Worm (Caenorhabditis elegans) whole organism, midembryonic: ENCODE data around the gene lips-5.

ENCODE experiments used
- T22C8.4 ChIP-seq: fragments of 200-800 bp; sonication (Bioruptor generic); IDR thresholded peaks from 2 replicates; pipeline ENCODE4 v1.3.6; 2022; ENCODE audit warnings: missing genetic modification characterization, missing compliant biosample characterization
- cog-1 ChIP-seq: sonication (generic microtip); optimal IDR thresholded peaks from 2 replicates; lab custom pipeline; 2016; ENCODE audit warnings: missing genetic modification characterization, missing compliant biosample characterization
- flt-1 ChIP-seq: fragments of 200-800 bp; sonication (Bioruptor generic); IDR thresholded peaks from 2 replicates; pipeline ENCODE4 v1.3.6; 2022; ENCODE audit warnings: missing genetic modification characterization, missing compliant biosample characterization
- klf-2 ChIP-seq: fragments of 200-800 bp; sonication (Bioruptor generic); conservative IDR thresholded peaks from 2 replicates; pipeline ENCODE4 v1.3.6; 2022; ENCODE audit warnings: missing genetic modification reagents, missing genetic modification characterization, missing compliant biosample characterization
- med-1 ChIP-seq: sonication (generic microtip); optimal IDR thresholded peaks from 2 replicates; lab custom pipeline; 2017; ENCODE audit warnings: missing genetic modification characterization, mild to moderate bottlenecking, missing compliant biosample characterization, antibody characterized with exemption, missing genetic modification reagents; ENCODE audit not compliant: insufficient read depth
- ref-1 ChIP-seq: fragments of 200-800 bp; sonication (Bioruptor generic); conservative IDR thresholded peaks from 2 replicates; pipeline ENCODE4 v1.3.6; 2022; ENCODE audit warnings: missing genetic modification reagents, missing genetic modification characterization, missing compliant biosample characterization
- tab-1 ChIP-seq: fragments of 200-800 bp; sonication (Bioruptor generic); IDR thresholded peaks from 2 replicates; pipeline ENCODE4 v1.3.6; 2022; ENCODE audit warnings: missing genetic modification characterization, missing compliant biosample characterization
- ztf-23 ChIP-seq: fragments of 200-800 bp; sonication (Bioruptor generic); IDR thresholded peaks from 2 replicates; pipeline ENCODE4 v1.3.6; 2022; ENCODE audit warnings: missing genetic modification reagents, missing genetic modification characterization, missing compliant biosample characterization
- ztf-29 ChIP-seq: fragments of 200-800 bp; sonication (Bioruptor generic); IDR thresholded peaks from 2 replicates; pipeline ENCODE4 v1.3.6; 2022; ENCODE audit warnings: missing genetic modification reagents, missing genetic modification characterization, missing compliant biosample characterization

Gene lips-5

ce11 chrIV:11773692-11774225 is at the start of gene lips-5:
Gene lips-5, minus strand, starts transcription at chrIV:11773742.
- TF ChIP-seq cog-1 (tag; lab: Kevin White, UChicago) (no peak), T22C8.4 (GFP tag; lab: Robert Waterston, UW) (no peak), klf-2 (GFP tag; lab: Robert Waterston, UW) (no peak), ztf-23 (GFP tag; lab: Robert Waterston, UW) (no peak), ztf-29 (no peak), tab-1 (no peak), flt-1 (GFP tag; lab: Robert Waterston, UW) (no peak), med-1 (GFP tag; lab: Kevin White, UChicago) (no peak), ref-1 (GFP tag; lab: Robert Waterston, UW) (no peak)

- TF ChIP-seq T22C8.4 (GFP tag; lab: Robert Waterston, UW) (no peak), ztf-23 (GFP tag; lab: Robert Waterston, UW) (no peak), ztf-29 (no peak), ref-1 (GFP tag; lab: Robert Waterston, UW) (no peak), cog-1 (tag; lab: Kevin White, UChicago) (no peak), med-1 (GFP tag; lab: Kevin White, UChicago) (no peak), klf-2 (GFP tag; lab: Robert Waterston, UW) (no peak), flt-1 (GFP tag; lab: Robert Waterston, UW) (no peak), tab-1 (no peak)
Measured at ce11 chrIV:11822454-11822853, 48.9 kb upstream of the lips-5 start.

ce11 chrIV:11821591-11822361 is 48.2 kb upstream of the lips-5 start, which contains the start of the genes par-5 and M117.3:
Gene par-5, minus strand, starts transcription at chrIV:11821924.
Gene M117.3, plus strand, starts transcription at chrIV:11822206.
- TF ChIP-seq cog-1 (tag; lab: Kevin White, UChicago), result peak; percentile 56
- TF ChIP-seq med-1 (GFP tag; lab: Kevin White, UChicago), result no peak
- no peak for TF ChIP-seq klf-2 (GFP tag; lab: Robert Waterston, UW)
- peak; percentile 73 for TF ChIP-seq T22C8.4 (GFP tag; lab: Robert Waterston, UW)
- TF ChIP-seq tab-1, result no peak
- no peak for TF ChIP-seq ztf-23 (GFP tag; lab: Robert Waterston, UW)
- TF ChIP-seq flt-1 (GFP tag; lab: Robert Waterston, UW), result 0 out of 2 replicates have a peak, but pooled peaks have one; percentile 11

- TF ChIP-seq flt-1 (GFP tag; lab: Robert Waterston, UW) (no peak), ztf-29 (no peak), T22C8.4 (GFP tag; lab: Robert Waterston, UW) (no peak), ztf-23 (GFP tag; lab: Robert Waterston, UW) (no peak), cog-1 (tag; lab: Kevin White, UChicago) (no peak), med-1 (GFP tag; lab: Kevin White, UChicago) (no peak), tab-1 (no peak), ref-1 (GFP tag; lab: Robert Waterston, UW) (no peak), klf-2 (GFP tag; lab: Robert Waterston, UW) (no peak)
Measured at ce11 chrIV:11820067-11820913, 46.7 kb upstream of the lips-5 start.

ce11 chrIV:11813901-11814300 is 40.4 kb upstream of the lips-5 start, which contains the start of gene M117.1:
Gene M117.1, plus strand, starts transcription at chrIV:11814247.
- TF ChIP-seq klf-2 (GFP tag; lab: Robert Waterston, UW) (no peak), ztf-29 (no peak), T22C8.4 (GFP tag; lab: Robert Waterston, UW) (no peak), flt-1 (GFP tag; lab: Robert Waterston, UW) (no peak), tab-1 (no peak), ztf-23 (GFP tag; lab: Robert Waterston, UW) (no peak), cog-1 (tag; lab: Kevin White, UChicago) (no peak)

- TF ChIP-seq klf-2 (GFP tag; lab: Robert Waterston, UW) (no peak), ztf-23 (GFP tag; lab: Robert Waterston, UW) (no peak), ztf-29 (no peak), tab-1 (no peak), flt-1 (GFP tag; lab: Robert Waterston, UW) (no peak), med-1 (GFP tag; lab: Kevin White, UChicago) (no peak), cog-1 (tag; lab: Kevin White, UChicago) (no peak), T22C8.4 (GFP tag; lab: Robert Waterston, UW) (no peak), ref-1 (GFP tag; lab: Robert Waterston, UW) (no peak)
Measured at ce11 chrIV:11812017-11812416, 38.5 kb upstream of the lips-5 start.

ce11 chrIV:11809708-11810114 is 36.2 kb upstream of the lips-5 start:
- TF ChIP-seq cog-1 (tag; lab: Kevin White, UChicago) (peak; percentile 31), ref-1 (GFP tag; lab: Robert Waterston, UW) (no peak), flt-1 (GFP tag; lab: Robert Waterston, UW) (0 out of 2 replicates have a peak, but pooled peaks have one; percentile 10)

- TF ChIP-seq tab-1, result no peak
- TF ChIP-seq flt-1 (GFP tag; lab: Robert Waterston, UW), result no peak
- no peak for TF ChIP-seq ref-1 (GFP tag; lab: Robert Waterston, UW)
- no peak for TF ChIP-seq med-1 (GFP tag; lab: Kevin White, UChicago)
- no peak for TF ChIP-seq T22C8.4 (GFP tag; lab: Robert Waterston, UW)
- no peak for TF ChIP-seq ztf-29
- no peak for TF ChIP-seq cog-1 (tag; lab: Kevin White, UChicago)
- no peak for TF ChIP-seq klf-2 (GFP tag; lab: Robert Waterston, UW)
- no peak for TF ChIP-seq ztf-23 (GFP tag; lab: Robert Waterston, UW)
Measured at ce11 chrIV:11809047-11809446, 35.5 kb upstream of the lips-5 start.
